Fruit fly (Drosophila melanogaster): Measurements from ENCODE around the gene CG8852.
A peak's percentile ranks its signal among the peaks of the same experiment; 100 is the strongest.

The CG8852 gene

DNA sequence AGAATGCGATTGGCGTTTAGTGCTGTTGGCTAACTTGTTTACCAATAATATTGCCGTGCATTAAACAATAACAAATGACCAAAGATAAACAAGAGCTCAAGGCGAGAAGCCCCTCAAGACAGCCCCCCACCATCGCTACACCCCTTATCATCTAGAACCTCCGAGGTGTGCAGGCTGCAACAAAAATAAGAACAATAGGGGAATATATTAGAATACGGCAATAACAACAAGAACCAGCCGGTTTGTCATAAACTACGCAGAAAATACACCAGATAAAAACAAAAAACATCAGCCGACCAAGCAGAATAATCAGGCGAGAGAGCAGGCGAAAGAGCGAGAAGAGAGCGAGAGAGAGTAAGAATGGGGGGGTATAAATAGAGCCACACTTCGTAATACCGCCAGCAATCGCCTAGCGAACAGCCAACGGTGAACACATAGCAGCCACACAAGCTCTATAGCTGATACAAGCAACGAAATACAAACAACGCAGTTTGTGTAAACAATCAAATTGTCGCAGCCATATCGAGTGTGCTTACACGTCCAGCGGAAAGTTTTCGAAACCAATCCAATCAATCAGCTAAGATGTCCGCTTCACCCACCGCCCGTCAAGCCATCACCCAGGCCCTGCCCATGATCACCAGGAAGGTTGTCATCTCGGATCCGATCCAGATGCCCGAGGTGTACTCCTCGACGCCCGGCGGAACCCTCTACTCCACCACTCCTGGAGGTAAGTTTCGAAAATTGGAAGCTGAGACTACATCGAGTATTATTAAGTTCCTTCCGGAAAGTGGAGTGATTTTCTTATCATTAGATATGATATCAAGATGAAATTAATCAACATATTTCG lies 46.7 kb upstream of the CG8852 start, which contains the start of gene Thor (continued):
- TF ChIP-seq gem (tag; optimal IDR thresholded peaks at IDR 0.05) (peak; percentile 17), CG4617 (GFP tag; optimal IDR thresholded peaks at IDR 0.05; ENCODE audit: borderline replicate concordance) (peak; percentile 37), shn (GFP tag; optimal IDR thresholded peaks at IDR 0.05) (peak; percentile 62), da (GFP tag; optimal IDR thresholded peaks at IDR 0.05) (no peak), pho (GFP tag; optimal IDR thresholded peaks at IDR 0.05) (peak; percentile 80), Sox100B (GFP tag; optimal IDR thresholded peaks at IDR 0.05) (no peak), nau (GFP tag; optimal IDR thresholded peaks at IDR 0.05) (peak; percentile 71), lola (GFP tag; optimal IDR thresholded peaks at IDR 0.05) (no peak), CG14860 (GFP tag; IDR thresholded peaks at IDR 0.05; ENCODE audit: partially characterized antibody) (no peak), Asciz (GFP tag; optimal IDR thresholded peaks at IDR 0.05) (peak; percentile 66), tin (GFP tag; optimal IDR thresholded peaks at IDR 0.05) (peak; percentile 51), Deaf1 (tag; optimal IDR thresholded peaks at IDR 0.05) (peak; percentile 89), sob (GFP tag; IDR thresholded peaks at IDR 0.05) (peak; percentile 76), mirr (GFP tag; optimal IDR thresholded peaks at IDR 0.05) (peak; percentile 91), Hsf (GFP tag; optimal IDR thresholded peaks at IDR 0.05) (peak; percentile 36), CG2678 (tag; optimal IDR thresholded peaks at IDR 0.05) (peak; percentile 61), knrl (GFP tag; IDR thresholded peaks at IDR 0.05; ENCODE audit: partially characterized antibody) (peak; percentile 26; the same call in 1 of the 3 replicates), eve (GFP tag; optimal IDR thresholded peaks at IDR 0.05) (no peak), vnd (GFP tag; IDR thresholded peaks at IDR 0.05; ENCODE audit: partially characterized antibody) (no peak), Camta (GFP tag; optimal IDR thresholded peaks at IDR 0.05) (peak; percentile 66), phol (tag; optimal IDR thresholded peaks at IDR 0.05) (no peak), dpn (GFP tag; optimal IDR thresholded peaks at IDR 0.05) (peak; percentile 36 to 74), dmrt99B (tag; optimal IDR thresholded peaks at IDR 0.05) (peak; percentile 42), Oli (tag; optimal IDR thresholded peaks at IDR 0.05) (no peak), nom (GFP tag; optimal IDR thresholded peaks at IDR 0.05) (peak; percentile 68), CoRest (tag; optimal IDR thresholded peaks at IDR 0.05) (no peak), klu (GFP tag; IDR thresholded peaks at IDR 0.05) (no peak), repo (GFP tag; optimal IDR thresholded peaks at IDR 0.05) (peak; percentile 81), CG5245 (GFP tag; optimal IDR thresholded peaks at IDR 0.05) (peak; percentile 39), abd-A (tag; optimal IDR thresholded peaks at IDR 0.05) (peak; percentile 77), CG13775 (GFP tag; optimal IDR thresholded peaks at IDR 0.05) (peak; percentile 46), gsb (GFP tag; IDR thresholded peaks at IDR 0.05) (peak; percentile 68), Adf1 (GFP tag; IDR thresholded peaks at IDR 0.05) (peak; percentile 55; the same call in 1 of the 2 replicates), CG30403 (GFP tag; optimal IDR thresholded peaks at IDR 0.05) (peak; percentile 26), CG12236 (GFP tag; optimal IDR thresholded peaks at IDR 0.05) (peak; percentile 46), tna (GFP tag; IDR thresholded peaks at IDR 0.05; ENCODE audit: partially characterized antibody) (peak; percentile 73; the same call in 1 of the 2 replicates), gfzf (GFP tag; optimal IDR thresholded peaks at IDR 0.05) (no peak), sens-2 (GFP tag; IDR thresholded peaks at IDR 0.05) (0 out of 2 replicates have a peak, but pooled peaks have one; percentile 63), bowl (GFP tag; IDR thresholded peaks at IDR 0.05) (peak; percentile 74), wdn (GFP tag; IDR thresholded peaks at IDR 0.05) (peak; percentile 68; the same call in 1 of the 2 replicates), CG14667 (GFP tag; IDR thresholded peaks at IDR 0.05) (peak; percentile 38; the same call in 1 of the 2 replicates), Nf-YB (GFP tag; optimal IDR thresholded peaks at IDR 0.05) (peak; percentile 22), CG34224 (GFP tag; IDR thresholded peaks at IDR 0.05; ENCODE audit: partially characterized antibody) (peak; percentile 61; the same call in 2 of the 3 replicates), BEAF-32 (GFP tag; optimal IDR thresholded peaks at IDR 0.05) (no peak), toy (GFP tag; IDR thresholded peaks at IDR 0.05) (peak; percentile 61; the same call in 1 of the 2 replicates), gro (GFP tag; optimal IDR thresholded peaks at IDR 0.05) (peak; percentile 89), CG3838 (GFP tag; optimal IDR thresholded peaks at IDR 0.05) (no peak)

Data from whole organism, embryonic.